Worm (Caenorhabditis elegans) whole organism, L1 larva: ENCODE results near the gene wrt-3.

Experiments used
- Y116A8C.19 ChIP-seq: sonication (generic microtip); optimal IDR thresholded peaks from 2 replicates; lab custom pipeline; 2016; ENCODE audit warnings: missing compliant biosample characterization, missing genetic modification characterization, borderline replicate concordance
- aha-1 ChIP-seq: fragments of 150-350 bp; optimal IDR thresholded peaks from 2 replicates; lab custom pipeline; 2014; ENCODE audit warnings: missing biosample characterization, missing genetic modification characterization
- aly-2 ChIP-seq: fragments of 150-350 bp; optimal IDR thresholded peaks from 2 replicates; lab custom pipeline; 2014; ENCODE audit warnings: missing biosample characterization, missing genetic modification characterization
- blmp-1 ChIP-seq: fragments of 150-350 bp; optimal IDR thresholded peaks from 2 replicates; lab custom pipeline; 2014; ENCODE audit warnings: missing biosample characterization, missing genetic modification characterization
- ceh-63 ChIP-seq: fragments of 200-800 bp; sonication (Bioruptor generic); optimal IDR thresholded peaks from 2 replicates; lab custom pipeline; 2018; ENCODE audit warnings: mild to moderate bottlenecking, missing genetic modification characterization, missing compliant biosample characterization
- ceh-8 ChIP-seq: fragments of 200-800 bp; sonication (Bioruptor generic); optimal IDR thresholded peaks from 2 replicates; lab custom pipeline; 2018; ENCODE audit warnings: mild to moderate bottlenecking, missing genetic modification characterization, moderate library complexity, missing compliant biosample characterization
- ceh-88 ChIP-seq: fragments of 200-800 bp; sonication (Bioruptor generic); IDR thresholded peaks from 2 replicates; pipeline ENCODE4 v1.3.6; 2022; ENCODE audit warnings: missing genetic modification characterization, missing compliant biosample characterization
- dpl-1 ChIP-seq, 3 experiments: fragments of 150-350 bp in 2 of 3; sonication (generic microtip) in 1 of 3; optimal IDR thresholded peaks; 2 replicates each; lab custom pipeline; 2014 to 2017; ENCODE audit warnings: missing biosample characterization in 3 of 3, missing genetic modification characterization in 3 of 3, missing genetic modification reagents in 3 of 3
- dsc-1 ChIP-seq: sonication (generic microtip); optimal IDR thresholded peaks from 2 replicates; lab custom pipeline; 2016; ENCODE audit warnings: mild to moderate bottlenecking, missing genetic modification characterization, missing compliant biosample characterization
- efl-1 ChIP-seq, 4 experiments: fragments of 150-350 bp; optimal IDR thresholded peaks in 3 of 4; peaks in 1 of 4; 1 replicate in 1 of 4; 2 replicates in 3 of 4; lab custom pipeline; 2014; ENCODE audit warnings: missing biosample characterization in 2 of 4, missing genetic modification characterization in 2 of 4, missing genetic modification reagents in 2 of 4
- ets-5 ChIP-seq: fragments of 200-800 bp; sonication (Bioruptor generic); IDR thresholded peaks from 2 replicates; pipeline ENCODE4 v1.3.6; 2022; ENCODE audit warnings: missing genetic modification characterization, missing compliant biosample characterization
- fkh-4 ChIP-seq: sonication (generic microtip); optimal IDR thresholded peaks from 2 replicates; lab custom pipeline; 2016; ENCODE audit warnings: missing compliant biosample characterization, missing genetic modification characterization, borderline replicate concordance
- hlh-17 ChIP-seq: fragments of 200-800 bp; sonication (Bioruptor generic); optimal IDR thresholded peaks from 2 replicates; lab custom pipeline; 2018; ENCODE audit warnings: missing genetic modification characterization, mild to moderate bottlenecking, missing compliant biosample characterization, moderate library complexity, borderline replicate concordance
- hlh-4 ChIP-seq: sonication (generic microtip); optimal IDR thresholded peaks from 2 replicates; lab custom pipeline; 2016; ENCODE audit warnings: mild to moderate bottlenecking, missing genetic modification characterization, missing compliant biosample characterization
- irx-1 ChIP-seq: sonication (generic microtip); optimal IDR thresholded peaks from 2 replicates; lab custom pipeline; 2016; ENCODE audit warnings: missing genetic modification characterization, missing compliant biosample characterization
- lin-13 ChIP-seq: fragments of 150-350 bp; optimal IDR thresholded peaks from 2 replicates; lab custom pipeline; 2014; ENCODE audit warnings: missing biosample characterization, missing genetic modification reagents, missing genetic modification characterization
- lin-14 ChIP-seq: fragments of 200-800 bp; sonication (Bioruptor generic); optimal IDR thresholded peaks from 2 replicates; lab custom pipeline; 2018; ENCODE audit warnings: mild to moderate bottlenecking, missing genetic modification characterization, moderate library complexity, missing compliant biosample characterization
- lin-35 ChIP-seq, 2 experiments: fragments of 150-350 bp; optimal IDR thresholded peaks; 2 replicates each; lab custom pipeline; 2014; ENCODE audit warnings: missing biosample characterization in 2 of 2, missing genetic modification characterization in 2 of 2, missing genetic modification reagents in 2 of 2
- lin-39 ChIP-seq: fragments of 150-350 bp; optimal IDR thresholded peaks from 2 replicates; lab custom pipeline; 2014; ENCODE audit warnings: missing biosample characterization, missing genetic modification reagents, missing genetic modification characterization
- lsy-2 ChIP-seq, 2 experiments: fragments of 150-350 bp; optimal IDR thresholded peaks; 2 replicates each; lab custom pipeline; 2014; ENCODE audit warnings: missing biosample characterization in 2 of 2, missing genetic modification characterization in 2 of 2
- mdl-1 ChIP-seq, 2 experiments: fragments of 150-350 bp; optimal IDR thresholded peaks; 2 replicates each; lab custom pipeline; 2014 to 2017; ENCODE audit warnings: missing biosample characterization in 2 of 2, missing genetic modification characterization in 2 of 2, inconsistent platforms in 1 of 2
- mef-2 ChIP-seq: fragments of 150-350 bp; optimal IDR thresholded peaks from 2 replicates; lab custom pipeline; 2014; ENCODE audit warnings: missing biosample characterization, missing genetic modification characterization
- nhr-12 ChIP-seq: sonication (generic microtip); optimal IDR thresholded peaks from 2 replicates; lab custom pipeline; 2017; ENCODE audit warnings: missing biosample characterization, missing genetic modification characterization
- nhr-19 ChIP-seq: fragments of 200-800 bp; sonication (Bioruptor generic); conservative IDR thresholded peaks from 2 replicates; pipeline ENCODE4 v1.3.6; 2022; ENCODE audit warnings: missing genetic modification characterization, missing compliant biosample characterization
- nhr-76 ChIP-seq: sonication (generic microtip); optimal IDR thresholded peaks from 2 replicates; lab custom pipeline; 2017; ENCODE audit warnings: missing biosample characterization, missing genetic modification characterization
- nhr-85 ChIP-seq: sonication (generic microtip); peaks from one replicate; lab custom pipeline; 2016; ENCODE audit warnings: missing genetic modification characterization, inconsistent platforms, missing compliant biosample characterization
- pax-3 ChIP-seq: fragments of 200-800 bp; sonication (Bioruptor generic); optimal IDR thresholded peaks from 2 replicates; lab custom pipeline; 2018; ENCODE audit warnings: mild to moderate bottlenecking, missing genetic modification characterization, moderate library complexity, missing compliant biosample characterization
- pqm-1 ChIP-seq: sonication (generic microtip); optimal IDR thresholded peaks from 3 replicates; lab custom pipeline; 2017; ENCODE audit warnings: missing biosample characterization, missing genetic modification characterization
- rnt-1 ChIP-seq: sonication (generic microtip); optimal IDR thresholded peaks from 2 replicates; lab custom pipeline; 2016; ENCODE audit warnings: mild to moderate bottlenecking, missing genetic modification characterization, moderate library complexity, missing compliant biosample characterization
- snpc-4 ChIP-seq: fragments of 150-350 bp; optimal IDR thresholded peaks from 2 replicates; lab custom pipeline; 2014; ENCODE audit warnings: missing biosample characterization, missing genetic modification characterization
- snu-23 ChIP-seq: sonication (generic microtip); optimal IDR thresholded peaks from 2 replicates; lab custom pipeline; 2016; ENCODE audit warnings: missing genetic modification characterization, missing compliant biosample characterization
- sox-4 ChIP-seq: sonication (generic microtip); optimal IDR thresholded peaks from 2 replicates; lab custom pipeline; 2016; ENCODE audit warnings: missing genetic modification characterization, missing compliant biosample characterization
- tbx-2 ChIP-seq: sonication (generic microtip); optimal IDR thresholded peaks from 2 replicates; lab custom pipeline; 2016; ENCODE audit warnings: missing genetic modification characterization, missing compliant biosample characterization
- unc-30 ChIP-seq: sonication (generic microtip); optimal IDR thresholded peaks from 2 replicates; lab custom pipeline; 2017; ENCODE audit warnings: missing biosample characterization, missing genetic modification characterization
- unc-98 ChIP-seq: fragments of 200-800 bp; sonication (Bioruptor generic); IDR thresholded peaks from 2 replicates; pipeline ENCODE4 v1.3.6; 2022; ENCODE audit warnings: missing genetic modification characterization, missing compliant biosample characterization
- vab-15 ChIP-seq: sonication (generic microtip); optimal IDR thresholded peaks from 2 replicates; lab custom pipeline; 2017; ENCODE audit warnings: missing genotype, mild to moderate bottlenecking, missing genetic modification characterization, missing compliant biosample characterization
- xbp-1 ChIP-seq: sonication (generic microtip); optimal IDR thresholded peaks from 2 replicates; lab custom pipeline; 2016; ENCODE audit warnings: missing genetic modification characterization, missing compliant biosample characterization
- zag-1 ChIP-seq: fragments of 150-350 bp; optimal IDR thresholded peaks from 2 replicates; lab custom pipeline; 2014; ENCODE audit warnings: missing biosample characterization, missing genetic modification characterization
- ztf-11 ChIP-seq, 2 experiments: sonication (generic microtip); optimal IDR thresholded peaks; 2 replicates each; lab custom pipeline; 2016 to 2017; ENCODE audit warnings: missing genetic modification characterization in 2 of 2, missing biosample characterization in 1 of 2, missing compliant biosample characterization in 1 of 2
- ztf-4 ChIP-seq: fragments of 150-350 bp; optimal IDR thresholded peaks from 2 replicates; lab custom pipeline; 2014; ENCODE audit warnings: missing biosample characterization, missing genetic modification characterization

The wrt-3 gene

ce11 chrIV:9459224-9459781 is 18.0 kb downstream of the wrt-3 start, which contains the start of gene copb-2 (continued):
- peak; percentile 22 for TF ChIP-seq dsc-1 (tag; lab: Kevin White, UChicago)
- no peak for TF ChIP-seq zag-1
- TF ChIP-seq ztf-11 (tag; optimal IDR thresholded peaks at IDR 0.05; lab: Kevin White, UChicago), result no peak
- TF ChIP-seq xbp-1 (tag; lab: Kevin White, UChicago), result peak; percentile 65
- TF ChIP-seq snu-23 (GFP tag; lab: Kevin White, UChicago), result peak; percentile 72
- TF ChIP-seq, all 84 proteins: peak for 31

- TF ChIP-seq lin-35 (GFP tag; optimal IDR thresholded peaks at IDR 0.05; lab: Kevin White, UChicago) (no peak), aly-2 (tag; lab: Kevin White, UChicago) (no peak), Y116A8C.19 (tag; lab: Kevin White, UChicago) (no peak)
Measured at ce11 chrIV:9457400-9457799, 19.9 kb downstream of the wrt-3 start, which contains the start of gene cutl-17. TSS of gene cutl-17 (minus strand) at chrIV:9457500.

DNA sequence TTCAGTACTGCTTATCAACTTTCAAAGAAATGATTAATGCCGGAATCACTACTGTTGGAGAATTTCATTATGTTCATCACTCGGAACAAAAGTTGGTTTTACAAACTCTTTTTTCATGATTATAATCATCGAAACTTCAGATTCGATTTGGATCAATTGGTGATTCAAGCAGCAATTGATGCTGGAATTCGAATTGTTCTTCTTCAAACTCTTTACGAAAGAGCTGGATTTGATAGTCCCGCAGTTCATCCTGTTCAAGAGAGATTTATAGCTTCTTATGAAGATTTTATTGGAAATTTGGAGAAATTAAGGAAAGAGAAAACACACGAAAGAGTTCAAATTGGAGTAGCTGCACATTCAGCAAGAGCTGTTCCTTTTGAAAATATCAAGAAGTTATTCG is 25.4 kb downstream of the wrt-3 start:
- TF ChIP-seq pax-3, result no peak
- TF ChIP-seq ets-5 (GFP tag; lab: Robert Waterston, UW), result no peak
- TF ChIP-seq aha-1 (tag; lab: Kevin White, UChicago), result no peak
- TF ChIP-seq aly-2 (tag; lab: Kevin White, UChicago), result no peak
- TF ChIP-seq nhr-85 (tag; lab: Kevin White, UChicago), result no peak
- TF ChIP-seq ceh-88, result no peak
- no peak for TF ChIP-seq snpc-4 (tag; lab: Kevin White, UChicago)
- no peak for TF ChIP-seq ceh-63 (GFP tag; lab: Kevin White, UChicago)
- TF ChIP-seq ceh-8 (GFP tag; lab: Kevin White, UChicago), result no peak
- TF ChIP-seq lin-39, result no peak
- TF ChIP-seq pqm-1 (tag; lab: Kevin White, UChicago), result no peak
- no peak for TF ChIP-seq ztf-4 (tag; lab: Kevin White, UChicago)
- no peak for TF ChIP-seq Y116A8C.19 (tag; lab: Kevin White, UChicago)

DNA sequence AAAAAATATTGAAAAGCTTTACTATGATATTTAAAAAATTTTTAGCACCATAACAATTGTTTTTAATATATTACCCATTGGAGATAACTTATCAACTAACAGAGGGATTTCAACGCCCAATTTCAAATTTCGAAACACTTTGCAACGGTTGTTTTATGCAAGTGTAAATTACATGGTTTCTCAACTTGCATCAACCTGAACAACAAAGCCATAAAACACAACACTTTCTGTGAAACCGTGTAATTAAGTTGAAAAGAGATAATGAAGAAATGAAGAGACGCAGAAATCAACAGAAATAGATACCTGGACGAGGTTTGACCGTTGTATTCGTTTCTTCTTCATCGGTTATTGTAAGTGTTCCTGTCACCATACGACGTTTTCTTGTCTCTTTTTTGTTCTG is 26.9 kb downstream of the wrt-3 start, which contains the start of gene cpin-1:
TSS of gene cpin-1 (plus strand) at position 301 of the 400 bp plus-strand sequence.
- TF ChIP-seq efl-1 (optimal IDR thresholded peaks at IDR 0.05; lab: Kevin White, UChicago), result no peak
- TF ChIP-seq efl-1 (GFP tag; optimal IDR thresholded peaks at IDR 0.05 in 1 of 2; lab: Kevin White, UChicago), result peak in 1 of 2 experiments; percentile 89
- peak; percentile 18 for TF ChIP-seq blmp-1 (tag; lab: Kevin White, UChicago)
- no peak for TF ChIP-seq aha-1 (tag; lab: Kevin White, UChicago)

ce11 chrIV:9447209-9447608 is 30.0 kb downstream of the wrt-3 start, which contains the start of gene hsp-12.6:
TSS of gene hsp-12.6 (minus strand) at chrIV:9447228.
- TF ChIP-seq nhr-76 (tag; lab: Kevin White, UChicago) (no peak), unc-98 (GFP tag; lab: Robert Waterston, UW) (no peak), efl-1 (optimal IDR thresholded peaks at IDR 0.05; lab: Kevin White, UChicago) (no peak), efl-1 (GFP tag; optimal IDR thresholded peaks at IDR 0.05 in 1 of 2; lab: Kevin White, UChicago) (peak in 1 of 2 experiments; percentile 88), dpl-1 (GFP tag; optimal IDR thresholded peaks at IDR 0.05; lab: Kevin White, UChicago) (no peak), unc-30 (tag; lab: Kevin White, UChicago) (no peak), hlh-17 (no peak), rnt-1 (tag; lab: Kevin White, UChicago) (peak; percentile 52), fkh-4 (tag; lab: Kevin White, UChicago) (no peak), lin-14 (GFP tag; lab: Kevin White, UChicago) (peak; percentile 79), lin-39 (no peak), lin-13 (GFP tag; lab: Kevin White, UChicago) (no peak), irx-1 (tag; lab: Kevin White, UChicago) (no peak), nhr-12 (tag; lab: Kevin White, UChicago) (no peak), sox-4 (tag; lab: Kevin White, UChicago) (no peak), mef-2 (tag; lab: Kevin White, UChicago) (peak; percentile 19), nhr-19 (peak; percentile 27; the same call in 1 of the 2 replicates), tbx-2 (tag; lab: Kevin White, UChicago) (no peak), lsy-2 (tag; optimal IDR thresholded peaks at IDR 0.05; lab: Kevin White, UChicago) (peak; percentile 17 to 75), hlh-4 (no peak), snu-23 (GFP tag; lab: Kevin White, UChicago) (peak; percentile 27), dsc-1 (tag; lab: Kevin White, UChicago) (peak; percentile 63), vab-15 (tag; lab: Kevin White, UChicago) (no peak), snpc-4 (tag; lab: Kevin White, UChicago) (peak; percentile 54), mdl-1 (tag; optimal IDR thresholded peaks at IDR 0.05; lab: Kevin White, UChicago) (peak in 1 of 2 experiments; percentile 31)
- TF ChIP-seq, all 84 proteins: peak for 10
